Worm (Caenorhabditis elegans): ENCODE measurements around the gene F26F2.3.

F26F2.3 gene

DNA sequence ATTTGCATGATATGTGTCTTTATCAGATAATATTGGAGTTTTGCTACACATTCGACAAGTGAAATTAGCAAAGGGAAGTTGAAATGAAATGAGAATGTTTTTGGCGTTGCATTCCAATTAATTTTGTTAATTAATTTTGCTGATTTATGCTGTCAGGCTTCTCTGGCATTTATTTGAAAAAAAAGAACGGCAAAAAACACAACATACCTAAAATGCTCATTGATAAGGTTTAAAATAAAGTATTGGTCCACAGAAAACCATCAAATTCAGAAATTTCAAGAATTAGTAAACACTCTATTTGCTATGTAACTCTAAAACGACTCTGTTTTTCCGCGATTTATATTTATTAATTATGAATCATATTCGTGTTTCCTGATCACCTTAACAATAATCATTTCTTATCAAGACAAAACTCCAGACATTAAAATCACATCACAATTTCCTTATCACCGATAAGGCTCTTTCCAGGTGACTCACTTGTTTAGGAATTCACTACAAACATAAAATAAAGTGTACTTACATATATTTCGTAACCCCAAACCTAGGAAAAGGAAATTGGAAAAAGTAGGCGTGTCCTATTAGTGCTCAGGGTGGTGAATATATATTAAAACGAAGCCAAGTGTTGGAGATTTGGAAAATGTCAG, 40.4 kb downstream of the F26F2.3 start, which contains the start of the genes srh-166 and Y38H6C.24:
srh-166 (minus strand) TSS at position 51 of the 644 bp plus-strand sequence.
Y38H6C.24 (plus strand) TSS at position 620 of the 644 bp plus-strand sequence.
- TF ChIP-seq cebp-1 (GFP tag; IDR thresholded peaks at IDR 0.05) (peak; percentile 36; the same call in 1 of the 2 replicates), cebp-1 (tag; optimal IDR thresholded peaks at IDR 0.05) (peak; percentile 70), T07F8.4 (tag; optimal IDR thresholded peaks at IDR 0.05) (no peak), snpc-1.3 (tag; optimal IDR thresholded peaks at IDR 0.05; ENCODE audit: insufficient read depth) (no peak)

DNA sequence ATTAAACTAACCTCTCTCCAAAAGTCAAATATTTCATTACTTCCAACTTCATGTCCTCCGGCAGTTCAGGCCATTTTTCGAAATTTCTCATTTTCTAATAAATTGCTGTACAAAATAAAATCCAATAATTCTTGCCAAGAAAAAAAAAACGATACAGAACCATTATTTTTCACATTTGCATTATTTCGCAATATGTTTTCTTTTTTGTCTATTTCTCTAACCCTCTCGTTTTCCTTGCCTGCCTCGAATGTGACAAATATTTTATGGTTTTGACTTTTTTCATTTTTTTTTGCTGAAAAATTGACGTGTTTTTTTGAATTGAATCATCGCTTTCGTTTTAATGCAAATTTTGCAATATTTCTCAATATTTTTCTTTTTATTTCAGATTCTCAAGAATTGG, 44.1 kb downstream of the F26F2.3 start, which contains the start of the genes Y38H6C.9 and fbxa-150:
Y38H6C.9 (minus strand) TSS at position 52 of the 400 bp plus-strand sequence.
fbxa-150 (plus strand) TSS at position 380 of the 400 bp plus-strand sequence.
- TF ChIP-seq hmg-1.2 (GFP tag; IDR thresholded peaks at IDR 0.05) (peak; percentile 77; the same call in 1 of the 2 replicates), egl-44 (GFP tag; IDR thresholded peaks at IDR 0.05) (no peak), cebp-1 (GFP tag; IDR thresholded peaks at IDR 0.05) (peak; percentile 92), cebp-1 (tag; optimal IDR thresholded peaks at IDR 0.05) (peak; percentile 99)

ce11 chrV:20518927-20519326, 47.4 kb downstream of the F26F2.3 start, which contains the start of gene Y38H6C.25:
TSS of gene Y38H6C.25 (plus strand) at chrV:20519227.
- TF ChIP-seq B0035.1 (tag; optimal IDR thresholded peaks at IDR 0.05) (no peak), egl-44 (GFP tag; IDR thresholded peaks at IDR 0.05) (no peak), zim-3 (tag; optimal IDR thresholded peaks at IDR 0.05) (no peak), Y79H2A.3 (GFP tag; conservative IDR thresholded peaks at IDR 0.05) (no peak), K11D2.4 (GFP tag; IDR thresholded peaks at IDR 0.05) (no peak), Y53F4B.3 (GFP tag; IDR thresholded peaks at IDR 0.05) (no peak), mes-4 (tag; optimal IDR thresholded peaks at IDR 0.05) (no peak), K12H6.12 (tag; optimal IDR thresholded peaks at IDR 0.05) (no peak), efl-1 (GFP tag; optimal IDR thresholded peaks at IDR 0.05) (no peak), cebp-1 (GFP tag; IDR thresholded peaks at IDR 0.05) (no peak), cebp-1 (tag; optimal IDR thresholded peaks at IDR 0.05) (no peak), let-607 (tag; optimal IDR thresholded peaks at IDR 0.05) (no peak), ccch-3 (GFP tag; optimal IDR thresholded peaks at IDR 0.05) (no peak), zfh-2 (GFP tag; conservative IDR thresholded peaks at IDR 0.05) (no peak), nfya-1 (tag; optimal IDR thresholded peaks at IDR 0.05; ENCODE audit: borderline replicate concordance, insufficient read depth) (no peak), B0261.1 (tag; optimal IDR thresholded peaks at IDR 0.05) (no peak), atf-7 (tag; optimal IDR thresholded peaks at IDR 0.05) (no peak), ztf-6 (GFP tag; IDR thresholded peaks at IDR 0.05) (no peak), lin-40 (tag; optimal IDR thresholded peaks at IDR 0.05) (no peak), ceh-79 (tag; optimal IDR thresholded peaks at IDR 0.05) (no peak)

DNA sequence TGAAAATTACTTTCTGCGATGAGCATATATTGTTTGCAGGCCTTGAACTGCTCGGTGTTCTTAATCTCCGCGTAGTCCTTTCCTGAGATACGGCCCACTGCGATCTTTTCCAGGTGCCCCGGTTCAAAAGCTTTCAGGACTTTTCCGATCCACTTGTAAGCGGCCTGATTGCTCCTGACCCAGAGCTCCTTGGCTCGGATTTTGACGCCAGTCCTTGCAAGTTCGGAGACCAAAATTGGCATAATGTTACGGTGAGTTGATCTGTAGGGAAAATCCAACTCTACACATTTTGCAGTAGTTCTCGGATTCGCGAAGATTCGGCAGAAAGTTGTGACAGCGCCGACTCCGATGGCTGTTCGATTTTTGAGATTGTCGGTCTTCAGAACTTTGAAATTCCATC, 49.3 kb downstream of the F26F2.3 start:
- peak; percentile 36; the same call in 1 of the 2 replicates for TF ChIP-seq zfh-2 (GFP tag; conservative IDR thresholded peaks at IDR 0.05)
- TF ChIP-seq egl-18 (GFP tag; IDR thresholded peaks at IDR 0.05) = no peak
- no peak for TF ChIP-seq rcor-1 (GFP tag; IDR thresholded peaks at IDR 0.05)
